Fruit fly (Drosophila melanogaster) whole organism, embryonic: ENCODE data around the gene Nadsyn.

Source experiments
- CG10274 ChIP-seq: fragments of 200-800 bp; sonication (Bioruptor generic); optimal IDR thresholded peaks from 3 replicates; lab custom pipeline; 2017; ENCODE audit warnings: missing biosample characterization, mild to moderate bottlenecking, missing genetic modification characterization
- CG10543 ChIP-seq: fragments of 200-800 bp; sonication (Bioruptor generic); optimal IDR thresholded peaks from 3 replicates; lab custom pipeline; 2017; ENCODE audit warnings: missing biosample characterization, mild to moderate bottlenecking, missing genetic modification characterization, moderate library complexity
- CG10565 ChIP-seq: fragments of 200-800 bp; sonication (Bioruptor generic); optimal IDR thresholded peaks from 3 replicates; lab custom pipeline; 2016; ENCODE audit warnings: missing biosample characterization, mild to moderate bottlenecking, missing genetic modification characterization
- CG10654 ChIP-seq: fragments of 200-800 bp; sonication (Bioruptor generic); optimal IDR thresholded peaks from 2 replicates; lab custom pipeline; 2016; ENCODE audit warnings: missing biosample characterization, missing genetic modification characterization
- CG11398 ChIP-seq: fragments of 200-800 bp; sonication (Bioruptor generic); optimal IDR thresholded peaks from 2 replicates; lab custom pipeline; 2016; ENCODE audit warnings: missing biosample characterization, missing genetic modification characterization
- CG13287 ChIP-seq: fragments of 200-800 bp; sonication (Bioruptor generic); IDR thresholded peaks from 2 replicates; pipeline ENCODE4 v1.3.6; 2022; ENCODE audit warnings: missing biosample characterization, missing genetic modification characterization; ENCODE audit not compliant: partially characterized antibody
- CG17328 ChIP-seq: fragments of 200-800 bp; sonication (Bioruptor generic); IDR thresholded peaks from 2 replicates; pipeline ENCODE4 v1.3.6; 2022; ENCODE audit warnings: missing biosample characterization, missing genetic modification characterization
- CG17361 ChIP-seq: fragments of 200-800 bp; sonication (Bioruptor generic); IDR thresholded peaks from 3 replicates; pipeline ENCODE4 v1.3.6; 2022; ENCODE audit warnings: missing biosample characterization, missing genetic modification characterization
- CG17612 ChIP-seq: fragments of 200-800 bp; sonication (Bioruptor generic); IDR thresholded peaks from 2 replicates; pipeline ENCODE4 v1.3.6; 2022; ENCODE audit warnings: missing biosample characterization, missing genetic modification characterization
- CG2129 ChIP-seq: fragments of 200-800 bp; sonication (Bioruptor generic); IDR thresholded peaks from 2 replicates; pipeline ENCODE4 v1.3.6; 2022; ENCODE audit warnings: missing biosample characterization, missing genetic modification characterization; ENCODE audit not compliant: partially characterized antibody
- CG2199 ChIP-seq: fragments of 200-800 bp; sonication (Bioruptor generic); IDR thresholded peaks from 3 replicates; pipeline ENCODE4 v1.3.6; 2022; ENCODE audit warnings: missing biosample characterization, missing genetic modification characterization
- CG2678 ChIP-seq: fragments of 200-800 bp; sonication (Bioruptor generic); optimal IDR thresholded peaks from 3 replicates; lab custom pipeline; 2019; ENCODE audit warnings: missing biosample characterization, mild to moderate bottlenecking, missing genetic modification characterization, moderate library complexity
- CG30431 ChIP-seq: fragments of 200-800 bp; sonication (Bioruptor generic); optimal IDR thresholded peaks from 2 replicates; lab custom pipeline; 2017; ENCODE audit warnings: missing biosample characterization, missing genetic modification characterization
- CG3838 ChIP-seq: fragments of 200-800 bp; sonication (Bioruptor generic); optimal IDR thresholded peaks from 3 replicates; lab custom pipeline; 2016; ENCODE audit warnings: missing biosample characterization, missing genetic modification characterization
- CG4617 ChIP-seq: fragments of 200-800 bp; sonication (Bioruptor generic); optimal IDR thresholded peaks from 3 replicates; lab custom pipeline; 2016; ENCODE audit warnings: missing biosample characterization, missing genetic modification characterization, borderline replicate concordance
- CG6765 ChIP-seq: fragments of 200-800 bp; sonication (Bioruptor generic); optimal IDR thresholded peaks from 3 replicates; lab custom pipeline; 2017; ENCODE audit warnings: missing biosample characterization, mild to moderate bottlenecking, missing genetic modification characterization
- CG7745 ChIP-seq: fragments of 200-800 bp; sonication (Bioruptor generic); optimal IDR thresholded peaks from 2 replicates; lab custom pipeline; 2018; ENCODE audit warnings: missing biosample characterization, mild to moderate bottlenecking, missing genetic modification characterization, moderate library complexity
- CG7928 ChIP-seq: fragments of 200-800 bp; sonication (Bioruptor generic); optimal IDR thresholded peaks from 2 replicates; lab custom pipeline; 2017; ENCODE audit warnings: missing biosample characterization, mild to moderate bottlenecking, missing genetic modification characterization
- CG9932 ChIP-seq: fragments of 200-800 bp; sonication (Bioruptor generic); IDR thresholded peaks from 2 replicates; pipeline ENCODE4 v1.3.6; 2022; ENCODE audit warnings: missing biosample characterization, missing genetic modification characterization
- CHES-1-like ChIP-seq: fragments of 200-800 bp; sonication (Bioruptor generic); optimal IDR thresholded peaks from 2 replicates; lab custom pipeline; 2016; ENCODE audit warnings: missing biosample characterization, missing genetic modification characterization
- Chrac-16 ChIP-seq: fragments of 200-800 bp; sonication (Bioruptor generic); optimal IDR thresholded peaks from 3 replicates; lab custom pipeline; 2016; ENCODE audit warnings: missing biosample characterization, missing genetic modification characterization
- D19B ChIP-seq: fragments of 200-800 bp; sonication (Bioruptor generic); optimal IDR thresholded peaks from 2 replicates; lab custom pipeline; 2017; ENCODE audit warnings: missing biosample characterization, mild to moderate bottlenecking, missing genetic modification characterization
- Gug ChIP-seq: fragments of 200-800 bp; sonication (Bioruptor generic); IDR thresholded peaks from 4 replicates; pipeline ENCODE4 v1.3.6; 2022; ENCODE audit warnings: missing biosample characterization, missing genetic modification characterization
- H2.0 ChIP-seq: fragments of 200-800 bp; sonication (Bioruptor generic); IDR thresholded peaks from 2 replicates; pipeline ENCODE4 v1.3.6; 2022; ENCODE audit warnings: missing biosample characterization, missing genetic modification characterization
- Hand ChIP-seq: fragments of 200-800 bp; sonication (Bioruptor generic); optimal IDR thresholded peaks from 2 replicates; lab custom pipeline; 2017; ENCODE audit warnings: mild to moderate bottlenecking, missing biosample characterization, missing genetic modification reagents, missing genetic modification characterization
- HmgZ ChIP-seq: fragments of 200-800 bp; sonication (Bioruptor generic); optimal IDR thresholded peaks from 2 replicates; lab custom pipeline; 2018; ENCODE audit warnings: missing biosample characterization, mild to moderate bottlenecking, missing genetic modification characterization
- Hr3 ChIP-seq: fragments of 200-800 bp; sonication (Bioruptor generic); optimal IDR thresholded peaks from 3 replicates; lab custom pipeline; 2016; ENCODE audit warnings: missing biosample characterization, missing genetic modification characterization
- NC2α ChIP-seq: fragments of 200-800 bp; sonication (Bioruptor generic); optimal IDR thresholded peaks from 2 replicates; lab custom pipeline; 2016; ENCODE audit warnings: missing biosample characterization, missing genetic modification characterization
- Nf-YB ChIP-seq: fragments of 200-800 bp; sonication (Bioruptor generic); optimal IDR thresholded peaks from 3 replicates; lab custom pipeline; 2019; ENCODE audit warnings: missing biosample characterization, mild to moderate bottlenecking, missing genetic modification characterization, moderate library complexity
- Pdp1 ChIP-seq, 2 experiments: fragments of 200-800 bp; sonication (Bioruptor generic); optimal IDR thresholded peaks; 3 replicates each; lab custom pipeline; 2016; ENCODE audit warnings: missing biosample characterization in 2 of 2, missing genetic modification characterization in 2 of 2, mild to moderate bottlenecking in 1 of 2, moderate library complexity in 1 of 2
- Sry-δ ChIP-seq: fragments of 200-800 bp; sonication (Bioruptor generic); optimal IDR thresholded peaks from 2 replicates; lab custom pipeline; 2016; ENCODE audit warnings: missing biosample characterization, missing genetic modification characterization
- ab ChIP-seq: fragments of 200-800 bp; sonication (Bioruptor generic); optimal IDR thresholded peaks from 2 replicates; lab custom pipeline; 2016; ENCODE audit warnings: missing biosample characterization, missing genetic modification characterization
- al ChIP-seq: fragments of 200-800 bp; sonication (Bioruptor generic); IDR thresholded peaks from 2 replicates; pipeline ENCODE4 v1.3.6; 2022; ENCODE audit warnings: missing biosample characterization, missing genetic modification characterization
- aop ChIP-seq: fragments of 200-800 bp; sonication (Bioruptor generic); IDR thresholded peaks from 2 replicates; pipeline ENCODE4 v1.3.6; 2022; ENCODE audit warnings: missing biosample characterization, missing genetic modification characterization
- az2 ChIP-seq: fragments of 200-800 bp; sonication (Bioruptor generic); optimal IDR thresholded peaks from 3 replicates; lab custom pipeline; 2016; ENCODE audit warnings: missing biosample characterization, missing genetic modification characterization
- bab2 ChIP-seq: fragments of 200-800 bp; sonication (Bioruptor generic); optimal IDR thresholded peaks from 2 replicates; lab custom pipeline; 2016; ENCODE audit warnings: missing biosample characterization, missing genetic modification characterization
- br ChIP-seq: fragments of >200 bp; optimal IDR thresholded peaks from 2 replicates; lab custom pipeline; 2017
- cato ChIP-seq: fragments of 200-800 bp; sonication (Bioruptor generic); optimal IDR thresholded peaks from 2 replicates; lab custom pipeline; 2016; ENCODE audit warnings: missing biosample characterization, missing genetic modification characterization, borderline replicate concordance
- ci ChIP-seq: fragments of 200-800 bp; sonication (Bioruptor generic); IDR thresholded peaks from 3 replicates; pipeline ENCODE4 v1.3.6; 2022; ENCODE audit warnings: missing biosample characterization, missing genetic modification characterization
- crol ChIP-seq: fragments of 200-800 bp; sonication (Bioruptor generic); IDR thresholded peaks from 2 replicates; pipeline ENCODE4 v1.3.6; 2022; ENCODE audit warnings: missing biosample characterization, missing genetic modification characterization
- exex ChIP-seq: fragments of 200-800 bp; sonication (Bioruptor generic); optimal IDR thresholded peaks from 4 replicates; lab custom pipeline; 2018; ENCODE audit warnings: missing biosample characterization, mild to moderate bottlenecking, missing genetic modification characterization, moderate library complexity
- fd3F ChIP-seq: fragments of 200-800 bp; sonication (Bioruptor generic); optimal IDR thresholded peaks from 2 replicates; lab custom pipeline; 2018; ENCODE audit warnings: missing biosample characterization, mild to moderate bottlenecking, missing genetic modification characterization, moderate library complexity
- grn ChIP-seq: fragments of 200-800 bp; sonication (Bioruptor generic); optimal IDR thresholded peaks from 3 replicates; lab custom pipeline; 2017; ENCODE audit warnings: missing biosample characterization, missing genetic modification characterization
- gsb-n ChIP-seq: fragments of 200-800 bp; sonication (Bioruptor generic); optimal IDR thresholded peaks from 3 replicates; lab custom pipeline; 2018; ENCODE audit warnings: missing biosample characterization, mild to moderate bottlenecking, missing genetic modification characterization
- jing ChIP-seq: fragments of 200-800 bp; sonication (Bioruptor generic); optimal IDR thresholded peaks from 2 replicates; lab custom pipeline; 2018; ENCODE audit warnings: missing biosample characterization, mild to moderate bottlenecking, missing genetic modification characterization
- luna ChIP-seq: fragments of 200-800 bp; sonication (Bioruptor generic); optimal IDR thresholded peaks from 2 replicates; lab custom pipeline; 2016; ENCODE audit warnings: missing biosample characterization, missing genetic modification characterization
- otp ChIP-seq: fragments of 200-800 bp; sonication (Bioruptor generic); IDR thresholded peaks from 3 replicates; pipeline ENCODE4, ENCODE4 v1.3.6; 2022; ENCODE audit warnings: missing biosample characterization, missing genetic modification characterization
- tin ChIP-seq: fragments of 200-800 bp; sonication (Bioruptor generic); optimal IDR thresholded peaks from 3 replicates; lab custom pipeline; 2016; ENCODE audit warnings: missing biosample characterization, missing genetic modification characterization
- zen2 ChIP-seq: fragments of 200-800 bp; sonication (Bioruptor generic); IDR thresholded peaks from 3 replicates; pipeline ENCODE4 v1.3.6; 2022; ENCODE audit warnings: missing biosample characterization, missing genetic modification characterization; ENCODE audit not compliant: partially characterized antibody

Nadsyn gene

dm6 chrX:13748906-13749872 lies 31.1 kb upstream of the Nadsyn start (continued):
- TF ChIP-seq Pdp1 (GFP tag; optimal IDR thresholded peaks at IDR 0.05; lab: Kevin White, UChicago) = peak in 1 of 2 experiments; percentile 14
- peak; percentile 22 for TF ChIP-seq CG6765 (GFP tag; lab: Kevin White, UChicago)
- TF ChIP-seq al (GFP tag; lab: Robert Waterston, UW) = peak; percentile 79
- peak; percentile 65; the same call in 2 of the 3 replicates for TF ChIP-seq otp
- no peak for TF ChIP-seq jing
- TF ChIP-seq ab (GFP tag; lab: Kevin White, UChicago) = no peak
- peak; percentile 30 for TF ChIP-seq bab2 (GFP tag; lab: Kevin White, UChicago)
- peak; percentile 55 for TF ChIP-seq Hand (GFP tag; lab: Kevin White, UChicago)
- peak; percentile 70 for TF ChIP-seq HmgZ (tag; lab: Kevin White, UChicago)
- no peak for TF ChIP-seq cato (GFP tag; lab: Kevin White, UChicago)
- peak; percentile 3 for TF ChIP-seq CG4617 (GFP tag; lab: Kevin White, UChicago)
- no peak for TF ChIP-seq CG2199 (GFP tag; lab: Robert Waterston, UW)
- TF ChIP-seq Sry-δ (GFP tag; lab: Kevin White, UChicago) = no peak
- TF ChIP-seq D19B (GFP tag; lab: Kevin White, UChicago) = peak; percentile 50
- peak; percentile 79 for TF ChIP-seq CG17361 (GFP tag; lab: Robert Waterston, UW)
- no peak for TF ChIP-seq CG10543 (GFP tag; lab: Kevin White, UChicago)
- TF ChIP-seq Chrac-16 (GFP tag; lab: Kevin White, UChicago) = peak; percentile 21
- TF ChIP-seq CG2129 (GFP tag; lab: Robert Waterston, UW) = no peak
- peak; percentile 42 for TF ChIP-seq az2 (GFP tag; lab: Kevin White, UChicago)
- TF ChIP-seq ci (GFP tag; lab: Robert Waterston, UW) = peak; percentile 66; the same call in 2 of the 3 replicates
- peak; percentile 8 for TF ChIP-seq tin (GFP tag; lab: Kevin White, UChicago)
- TF ChIP-seq CG7745 (tag; lab: Kevin White, UChicago) = no peak
- TF ChIP-seq CG10565 (GFP tag; lab: Kevin White, UChicago) = no peak
- TF ChIP-seq CG3838 = no peak
- no peak for TF ChIP-seq zen2
- TF ChIP-seq Nf-YB (GFP tag; lab: Kevin White, UChicago) = peak; percentile 60
- TF ChIP-seq H2.0 = peak; percentile 75
- TF ChIP-seq CHES-1-like (GFP tag; lab: Kevin White, UChicago) = peak; percentile 45
- no peak for TF ChIP-seq luna (GFP tag; lab: Kevin White, UChicago)
- no peak for TF ChIP-seq crol (GFP tag; lab: Robert Waterston, UW)
- TF ChIP-seq br (lab: Kevin White, UChicago) = no peak
- TF ChIP-seq CG30431 (GFP tag; lab: Kevin White, UChicago) = no peak
- TF ChIP-seq CG13287 (GFP tag; lab: Robert Waterston, UW) = no peak
- TF ChIP-seq CG10654 (GFP tag; lab: Kevin White, UChicago) = peak; percentile 21
- TF ChIP-seq CG11398 (GFP tag; lab: Kevin White, UChicago) = no peak
- peak; percentile 83 for TF ChIP-seq CG9932 (GFP tag; lab: Robert Waterston, UW)
- peak; percentile 39 for TF ChIP-seq exex
- TF ChIP-seq aop = no peak
- peak; percentile 6 for TF ChIP-seq CG10274 (GFP tag; lab: Kevin White, UChicago)
- TF ChIP-seq CG7928 (GFP tag; lab: Kevin White, UChicago) = peak; percentile 29
- TF ChIP-seq grn (GFP tag; lab: Kevin White, UChicago) = no peak
- TF ChIP-seq CG2678 (tag; lab: Kevin White, UChicago) = peak; percentile 89
- TF ChIP-seq gsb-n (tag; lab: Kevin White, UChicago) = peak; percentile 28
- no peak for TF ChIP-seq NC2α (GFP tag; lab: Kevin White, UChicago)
- TF ChIP-seq CG17328 (GFP tag; lab: Robert Waterston, UW) = peak; percentile 50
- TF ChIP-seq Hr3 (GFP tag; lab: Kevin White, UChicago) = peak; percentile 59
- no peak for TF ChIP-seq Gug (GFP tag; lab: Robert Waterston, UW)
- peak; percentile 25; the same call in 1 of the 2 replicates for TF ChIP-seq CG17612
- TF ChIP-seq fd3F (GFP tag; lab: Kevin White, UChicago) = peak; percentile 58
